Worm (Caenorhabditis elegans) whole organism, L4 larva: ENCODE results near the gene F17A2.13.

Experiments used
- dpl-1 ChIP-seq: fragments of 150-350 bp; optimal IDR thresholded peaks from 2 replicates; lab custom pipeline; 2014; ENCODE audit warnings: missing biosample characterization, missing genetic modification reagents, missing genetic modification characterization
- pqm-1 ChIP-seq: sonication (generic microtip); optimal IDR thresholded peaks from 2 replicates; lab custom pipeline; 2017; ENCODE audit warnings: missing biosample characterization, missing genetic modification characterization

ce11 chrX:12343279-12343678 is 21.8 kb downstream of the F17A2.13 start, which contains the start of the genes nspc-9 and nspc-10:
- TF ChIP-seq dpl-1 (no peak), pqm-1 (tag; lab: Kevin White, UChicago) (no peak)
